Worm (Caenorhabditis elegans) whole organism, L1 larva: ENCODE results near the gene gldi-5.
A peak's percentile ranks its signal among the peaks of the same experiment; 100 is the strongest.
"Not testable (repeated sequence)": the region's sequence is repeated elsewhere in the genome, so short reads cannot be mapped to it uniquely, and the experiment has no call there.

Experiments
- C04F5.9 ChIP-seq: sonication (generic microtip); optimal IDR thresholded peaks from 2 replicates; lab custom pipeline; 2016; ENCODE audit warnings: missing genetic modification characterization, missing compliant biosample characterization
- C16A3.4 ChIP-seq: fragments of 150-350 bp; optimal IDR thresholded peaks from 2 replicates; lab custom pipeline; 2014; ENCODE audit warnings: missing biosample characterization, missing genetic modification characterization
- ceh-63 ChIP-seq: fragments of 200-800 bp; sonication (Bioruptor generic); optimal IDR thresholded peaks from 2 replicates; lab custom pipeline; 2018; ENCODE audit warnings: mild to moderate bottlenecking, missing genetic modification characterization, missing compliant biosample characterization
- ceh-82 ChIP-seq, 3 experiments: fragments of 150-350 bp in 1 of 3; sonication (generic microtip) in 2 of 3; optimal IDR thresholded peaks; 2 replicates each; lab custom pipeline; 2014 to 2017; ENCODE audit warnings: missing biosample characterization in 3 of 3, missing genetic modification characterization in 3 of 3
- ceh-88 ChIP-seq: fragments of 200-800 bp; sonication (Bioruptor generic); IDR thresholded peaks from 2 replicates; pipeline ENCODE4 v1.3.6; 2022; ENCODE audit warnings: missing genetic modification characterization, missing compliant biosample characterization
- dpl-1 ChIP-seq, 3 experiments: fragments of 150-350 bp in 2 of 3; sonication (generic microtip) in 1 of 3; optimal IDR thresholded peaks; 2 replicates each; lab custom pipeline; 2014 to 2017; ENCODE audit warnings: missing biosample characterization in 3 of 3, missing genetic modification characterization in 3 of 3, missing genetic modification reagents in 3 of 3
- dsc-1 ChIP-seq: sonication (generic microtip); optimal IDR thresholded peaks from 2 replicates; lab custom pipeline; 2016; ENCODE audit warnings: mild to moderate bottlenecking, missing genetic modification characterization, missing compliant biosample characterization
- efl-1 ChIP-seq, 4 experiments: fragments of 150-350 bp; optimal IDR thresholded peaks in 3 of 4; peaks in 1 of 4; 1 replicate in 1 of 4; 2 replicates in 3 of 4; lab custom pipeline; 2014; ENCODE audit warnings: missing biosample characterization in 2 of 4, missing genetic modification characterization in 2 of 4, missing genetic modification reagents in 2 of 4
- egl-13 ChIP-seq: sonication (generic microtip); optimal IDR thresholded peaks from 2 replicates; lab custom pipeline; 2016; ENCODE audit warnings: missing genotype, missing genetic modification reagents, missing genetic modification characterization, missing compliant biosample characterization
- ets-5 ChIP-seq: fragments of 200-800 bp; sonication (Bioruptor generic); IDR thresholded peaks from 2 replicates; pipeline ENCODE4 v1.3.6; 2022; ENCODE audit warnings: missing genetic modification characterization, missing compliant biosample characterization
- fkh-4 ChIP-seq: sonication (generic microtip); optimal IDR thresholded peaks from 2 replicates; lab custom pipeline; 2016; ENCODE audit warnings: missing compliant biosample characterization, missing genetic modification characterization, borderline replicate concordance
- fos-1 ChIP-seq: fragments of 150-350 bp; optimal IDR thresholded peaks from 2 replicates; lab custom pipeline; 2014; ENCODE audit warnings: missing biosample characterization, missing genetic modification characterization
- grh-1 ChIP-seq: fragments of 200-800 bp; sonication (Bioruptor generic); IDR thresholded peaks from 2 replicates; pipeline ENCODE4 v1.3.6; 2022; ENCODE audit warnings: missing genetic modification reagents, missing genetic modification characterization, missing compliant biosample characterization
- irx-1 ChIP-seq: sonication (generic microtip); optimal IDR thresholded peaks from 2 replicates; lab custom pipeline; 2016; ENCODE audit warnings: missing genetic modification characterization, missing compliant biosample characterization
- isw-1 ChIP-seq: fragments of 200-800 bp; sonication (Bioruptor generic); IDR thresholded peaks from 2 replicates; pipeline ENCODE4 v1.3.6; 2022; ENCODE audit warnings: missing genetic modification characterization, missing compliant biosample characterization
- lin-14 ChIP-seq: fragments of 200-800 bp; sonication (Bioruptor generic); optimal IDR thresholded peaks from 2 replicates; lab custom pipeline; 2018; ENCODE audit warnings: mild to moderate bottlenecking, missing genetic modification characterization, moderate library complexity, missing compliant biosample characterization
- lin-35 ChIP-seq, 2 experiments: fragments of 150-350 bp; optimal IDR thresholded peaks; 2 replicates each; lab custom pipeline; 2014; ENCODE audit warnings: missing biosample characterization in 2 of 2, missing genetic modification characterization in 2 of 2, missing genetic modification reagents in 2 of 2
- mab-9 ChIP-seq: fragments of 200-800 bp; sonication (Bioruptor generic); IDR thresholded peaks from 2 replicates; pipeline ENCODE4 v1.3.6; 2022; ENCODE audit warnings: missing genetic modification reagents, missing genetic modification characterization, missing compliant biosample characterization
- nhr-12 ChIP-seq: sonication (generic microtip); optimal IDR thresholded peaks from 2 replicates; lab custom pipeline; 2017; ENCODE audit warnings: missing biosample characterization, missing genetic modification characterization
- nhr-19 ChIP-seq: fragments of 200-800 bp; sonication (Bioruptor generic); conservative IDR thresholded peaks from 2 replicates; pipeline ENCODE4 v1.3.6; 2022; ENCODE audit warnings: missing genetic modification characterization, missing compliant biosample characterization
- nhr-20 ChIP-seq: sonication (generic microtip); optimal IDR thresholded peaks from 2 replicates; lab custom pipeline; 2016; ENCODE audit warnings: mild to moderate bottlenecking, missing genetic modification characterization, missing compliant biosample characterization
- nhr-237 ChIP-seq: fragments of 150-350 bp; optimal IDR thresholded peaks from 2 replicates; lab custom pipeline; 2014; ENCODE audit warnings: missing biosample characterization, missing genetic modification characterization
- nhr-47 ChIP-seq: sonication (generic microtip); optimal IDR thresholded peaks from 2 replicates; lab custom pipeline; 2016; ENCODE audit warnings: mild to moderate bottlenecking, missing genetic modification characterization, moderate library complexity, missing compliant biosample characterization
- nhr-71 ChIP-seq: sonication (generic microtip); optimal IDR thresholded peaks from 2 replicates; lab custom pipeline; 2016; ENCODE audit warnings: mild to moderate bottlenecking, missing genetic modification characterization, moderate library complexity, missing compliant biosample characterization
- nhr-77 ChIP-seq: fragments of 150-350 bp; optimal IDR thresholded peaks from 2 replicates; lab custom pipeline; 2014; ENCODE audit warnings: missing biosample characterization, missing genetic modification characterization
- nhr-85 ChIP-seq: sonication (generic microtip); peaks from one replicate; lab custom pipeline; 2016; ENCODE audit warnings: missing genetic modification characterization, inconsistent platforms, missing compliant biosample characterization
- nhr-90 ChIP-seq: sonication (generic microtip); optimal IDR thresholded peaks from 2 replicates; lab custom pipeline; 2016; ENCODE audit warnings: mild to moderate bottlenecking, missing genetic modification characterization, missing compliant biosample characterization; ENCODE audit not compliant: poor library complexity
- rnt-1 ChIP-seq: sonication (generic microtip); optimal IDR thresholded peaks from 2 replicates; lab custom pipeline; 2016; ENCODE audit warnings: mild to moderate bottlenecking, missing genetic modification characterization, moderate library complexity, missing compliant biosample characterization
- snu-23 ChIP-seq: sonication (generic microtip); optimal IDR thresholded peaks from 2 replicates; lab custom pipeline; 2016; ENCODE audit warnings: missing genetic modification characterization, missing compliant biosample characterization
- sox-4 ChIP-seq: sonication (generic microtip); optimal IDR thresholded peaks from 2 replicates; lab custom pipeline; 2016; ENCODE audit warnings: missing genetic modification characterization, missing compliant biosample characterization
- sup-37 ChIP-seq: fragments of 200-800 bp; sonication (Bioruptor generic); optimal IDR thresholded peaks from 2 replicates; lab custom pipeline; 2018; ENCODE audit warnings: mild to moderate bottlenecking, missing genetic modification characterization, missing compliant biosample characterization
- swsn-7 ChIP-seq: sonication (generic microtip); optimal IDR thresholded peaks from 2 replicates; lab custom pipeline; 2016; ENCODE audit warnings: missing genetic modification characterization, missing compliant biosample characterization
- tbx-2 ChIP-seq: sonication (generic microtip); optimal IDR thresholded peaks from 2 replicates; lab custom pipeline; 2016; ENCODE audit warnings: missing genetic modification characterization, missing compliant biosample characterization
- unc-62 ChIP-seq: fragments of 150-350 bp; optimal IDR thresholded peaks from 2 replicates; lab custom pipeline; 2014; ENCODE audit warnings: missing biosample characterization, missing genetic modification reagents, missing genetic modification characterization
- unc-86 ChIP-seq: sonication (generic microtip); optimal IDR thresholded peaks from 2 replicates; lab custom pipeline; 2016; ENCODE audit warnings: missing genetic modification characterization, missing compliant biosample characterization
- unc-98 ChIP-seq: fragments of 200-800 bp; sonication (Bioruptor generic); IDR thresholded peaks from 2 replicates; pipeline ENCODE4 v1.3.6; 2022; ENCODE audit warnings: missing genetic modification characterization, missing compliant biosample characterization
- xbp-1 ChIP-seq: sonication (generic microtip); optimal IDR thresholded peaks from 2 replicates; lab custom pipeline; 2016; ENCODE audit warnings: missing genetic modification characterization, missing compliant biosample characterization
- zag-1 ChIP-seq: fragments of 150-350 bp; optimal IDR thresholded peaks from 2 replicates; lab custom pipeline; 2014; ENCODE audit warnings: missing biosample characterization, missing genetic modification characterization
- ztf-11 ChIP-seq, 2 experiments: sonication (generic microtip); optimal IDR thresholded peaks; 2 replicates each; lab custom pipeline; 2016 to 2017; ENCODE audit warnings: missing genetic modification characterization in 2 of 2, missing biosample characterization in 1 of 2, missing compliant biosample characterization in 1 of 2

Gene gldi-5

ce11 chrIII:3701411-3702310 is 24.6 kb downstream of the gldi-5 start, which contains the start of the genes pdi-1 and C14B1.2 (continued):
- TF ChIP-seq C04F5.9 (tag; lab: Kevin White, UChicago) (no peak), ets-5 (GFP tag; lab: Robert Waterston, UW) (no peak), mab-9 (GFP tag; lab: Robert Waterston, UW) (no peak), C16A3.4 (tag; lab: Kevin White, UChicago) (no peak), unc-62 (GFP tag; lab: Kevin White, UChicago) (no peak), nhr-77 (tag; lab: Kevin White, UChicago) (peak; percentile 15), lin-35 (GFP tag; optimal IDR thresholded peaks at IDR 0.05; lab: Kevin White, UChicago) (peak; percentile 17 to 31)

- TF ChIP-seq grh-1 (GFP tag; lab: Robert Waterston, UW) (no peak), fos-1 (tag; lab: Kevin White, UChicago) (no peak), unc-62 (GFP tag; lab: Kevin White, UChicago) (no peak), ceh-82 (tag; optimal IDR thresholded peaks at IDR 0.05; lab: Kevin White, UChicago) (no peak), ztf-11 (tag; optimal IDR thresholded peaks at IDR 0.05; lab: Kevin White, UChicago) (no peak), ets-5 (GFP tag; lab: Robert Waterston, UW) (no peak), ceh-63 (GFP tag; lab: Kevin White, UChicago) (no peak), fkh-4 (tag; lab: Kevin White, UChicago) (no peak), snu-23 (GFP tag; lab: Kevin White, UChicago) (no peak), sup-37 (no peak), nhr-85 (tag; lab: Kevin White, UChicago) (no peak), irx-1 (tag; lab: Kevin White, UChicago) (no peak), unc-98 (no peak)
Observed at ce11 chrIII:3699275-3699674, 27.0 kb downstream of the gldi-5 start, which contains the start of gene cyn-9. Gene cyn-9 (minus strand): TSS chrIII:3699640.

ce11 chrIII:3698366-3698765 is 27.9 kb downstream of the gldi-5 start:
- TF ChIP-seq tbx-2 (tag; lab: Kevin White, UChicago) (no peak), dpl-1 (GFP tag; optimal IDR thresholded peaks at IDR 0.05; lab: Kevin White, UChicago) (no peak), egl-13 (tag; lab: Kevin White, UChicago) (no peak), lin-14 (no peak), zag-1 (tag; lab: Kevin White, UChicago) (no peak), nhr-12 (tag; lab: Kevin White, UChicago) (no peak), nhr-237 (tag; lab: Kevin White, UChicago) (no peak), ztf-11 (tag; optimal IDR thresholded peaks at IDR 0.05; lab: Kevin White, UChicago) (no peak)

- TF ChIP-seq nhr-19 (GFP tag; lab: Robert Waterston, UW) (peak; percentile 46), isw-1 (GFP tag; lab: Robert Waterston, UW) (0 out of 2 replicates have a peak, but pooled peaks have one; percentile 4), efl-1 (GFP tag; optimal IDR thresholded peaks at IDR 0.05 in 1 of 2; lab: Kevin White, UChicago) (peak in 1 of 2 experiments; percentile 57)
- TF ChIP-seq efl-1 (optimal IDR thresholded peaks at IDR 0.05; lab: Kevin White, UChicago), result not testable (repeated sequence)
Observed at ce11 chrIII:3697181-3697580, 29.1 kb downstream of the gldi-5 start.

- TF ChIP-seq dsc-1 (tag; lab: Kevin White, UChicago) (peak; percentile 28), unc-98 (peak; percentile 9; the same call in 1 of the 2 replicates), grh-1 (GFP tag; lab: Robert Waterston, UW) (peak; percentile 77), isw-1 (GFP tag; lab: Robert Waterston, UW) (peak; percentile 65), unc-86 (tag; lab: Kevin White, UChicago) (peak; percentile 31), xbp-1 (tag; lab: Kevin White, UChicago) (peak; percentile 6), lin-14 (peak; percentile 51), ceh-88 (GFP tag; lab: Robert Waterston, UW) (0 out of 2 replicates have a peak, but pooled peaks have one; percentile 24), snu-23 (GFP tag; lab: Kevin White, UChicago) (peak; percentile 37), ceh-82 (tag; optimal IDR thresholded peaks at IDR 0.05; lab: Kevin White, UChicago) (peak in 1 of 3 experiments; percentile 16), swsn-7 (peak; percentile 47), mab-9 (GFP tag; lab: Robert Waterston, UW) (peak; percentile 77), rnt-1 (tag; lab: Kevin White, UChicago) (peak; percentile 45), nhr-85 (tag; lab: Kevin White, UChicago) (peak; percentile 71), nhr-19 (GFP tag; lab: Robert Waterston, UW) (peak; percentile 80), nhr-20 (tag; lab: Kevin White, UChicago) (peak; percentile 24), sox-4 (tag; lab: Kevin White, UChicago) (peak; percentile 27), tbx-2 (tag; lab: Kevin White, UChicago) (peak; percentile 26), nhr-71 (tag; lab: Kevin White, UChicago) (peak; percentile 55), dpl-1 (GFP tag; optimal IDR thresholded peaks at IDR 0.05; lab: Kevin White, UChicago) (peak in 1 of 3 experiments; percentile 7), efl-1 (optimal IDR thresholded peaks at IDR 0.05; lab: Kevin White, UChicago) (peak; percentile 42 to 55), efl-1 (GFP tag; optimal IDR thresholded peaks at IDR 0.05 in 1 of 2; lab: Kevin White, UChicago) (peak; percentile 4 to 87), nhr-47 (tag; lab: Kevin White, UChicago) (peak; percentile 64), nhr-90 (tag; lab: Kevin White, UChicago) (peak; percentile 16)
Observed at ce11 chrIII:3695398-3695797, 30.9 kb downstream of the gldi-5 start.
